Worm (Caenorhabditis elegans) whole organism, midembryonic: ENCODE results near the gene nhr-91.

Experiments
- T22C8.4 ChIP-seq: fragments of 200-800 bp; sonication (Bioruptor generic); IDR thresholded peaks from 2 replicates; pipeline ENCODE4 v1.3.6; 2022; ENCODE audit warnings: missing genetic modification characterization, missing compliant biosample characterization
- cog-1 ChIP-seq: sonication (generic microtip); optimal IDR thresholded peaks from 2 replicates; lab custom pipeline; 2016; ENCODE audit warnings: missing genetic modification characterization, missing compliant biosample characterization
- flt-1 ChIP-seq: fragments of 200-800 bp; sonication (Bioruptor generic); IDR thresholded peaks from 2 replicates; pipeline ENCODE4 v1.3.6; 2022; ENCODE audit warnings: missing genetic modification characterization, missing compliant biosample characterization
- klf-2 ChIP-seq: fragments of 200-800 bp; sonication (Bioruptor generic); conservative IDR thresholded peaks from 2 replicates; pipeline ENCODE4 v1.3.6; 2022; ENCODE audit warnings: missing genetic modification reagents, missing genetic modification characterization, missing compliant biosample characterization
- med-1 ChIP-seq: sonication (generic microtip); optimal IDR thresholded peaks from 2 replicates; lab custom pipeline; 2017; ENCODE audit warnings: missing genetic modification characterization, mild to moderate bottlenecking, missing compliant biosample characterization, antibody characterized with exemption, missing genetic modification reagents; ENCODE audit not compliant: insufficient read depth
- ref-1 ChIP-seq: fragments of 200-800 bp; sonication (Bioruptor generic); conservative IDR thresholded peaks from 2 replicates; pipeline ENCODE4 v1.3.6; 2022; ENCODE audit warnings: missing genetic modification reagents, missing genetic modification characterization, missing compliant biosample characterization
- tab-1 ChIP-seq: fragments of 200-800 bp; sonication (Bioruptor generic); IDR thresholded peaks from 2 replicates; pipeline ENCODE4 v1.3.6; 2022; ENCODE audit warnings: missing genetic modification characterization, missing compliant biosample characterization
- ztf-23 ChIP-seq: fragments of 200-800 bp; sonication (Bioruptor generic); IDR thresholded peaks from 2 replicates; pipeline ENCODE4 v1.3.6; 2022; ENCODE audit warnings: missing genetic modification reagents, missing genetic modification characterization, missing compliant biosample characterization
- ztf-29 ChIP-seq: fragments of 200-800 bp; sonication (Bioruptor generic); IDR thresholded peaks from 2 replicates; pipeline ENCODE4 v1.3.6; 2022; ENCODE audit warnings: missing genetic modification reagents, missing genetic modification characterization, missing compliant biosample characterization

The nhr-91 gene

DNA sequence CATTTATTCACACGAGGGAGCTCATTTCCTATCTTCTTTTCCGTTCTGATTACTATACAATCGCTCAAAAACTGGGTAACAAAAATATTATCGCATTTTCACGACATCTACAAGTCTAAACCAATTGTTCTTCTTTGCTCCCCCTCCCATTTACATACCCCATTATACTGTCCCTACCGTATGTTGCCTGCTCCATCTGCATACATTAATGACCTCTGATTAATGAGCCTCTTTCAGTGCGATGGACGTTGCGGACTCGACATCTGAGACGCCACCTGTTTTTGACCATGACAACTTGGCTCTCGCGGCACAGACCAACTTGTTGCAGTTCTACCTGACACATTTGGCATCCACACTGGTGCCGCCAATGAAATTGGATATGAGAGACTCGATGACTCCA lies at the start of gene nhr-91:
Gene nhr-91, plus strand, starts transcription at position 232 of the 400 bp plus-strand sequence.
- no peak for TF ChIP-seq klf-2
- TF ChIP-seq T22C8.4 (GFP tag; lab: Robert Waterston, UW), result no peak
- TF ChIP-seq flt-1 (GFP tag; lab: Robert Waterston, UW), result no peak
- no peak for TF ChIP-seq cog-1
- TF ChIP-seq ztf-29 (GFP tag; lab: Robert Waterston, UW), result no peak
- TF ChIP-seq ztf-23 (GFP tag; lab: Robert Waterston, UW), result no peak
- TF ChIP-seq med-1, result no peak
- no peak for TF ChIP-seq ref-1
- no peak for TF ChIP-seq tab-1

DNA sequence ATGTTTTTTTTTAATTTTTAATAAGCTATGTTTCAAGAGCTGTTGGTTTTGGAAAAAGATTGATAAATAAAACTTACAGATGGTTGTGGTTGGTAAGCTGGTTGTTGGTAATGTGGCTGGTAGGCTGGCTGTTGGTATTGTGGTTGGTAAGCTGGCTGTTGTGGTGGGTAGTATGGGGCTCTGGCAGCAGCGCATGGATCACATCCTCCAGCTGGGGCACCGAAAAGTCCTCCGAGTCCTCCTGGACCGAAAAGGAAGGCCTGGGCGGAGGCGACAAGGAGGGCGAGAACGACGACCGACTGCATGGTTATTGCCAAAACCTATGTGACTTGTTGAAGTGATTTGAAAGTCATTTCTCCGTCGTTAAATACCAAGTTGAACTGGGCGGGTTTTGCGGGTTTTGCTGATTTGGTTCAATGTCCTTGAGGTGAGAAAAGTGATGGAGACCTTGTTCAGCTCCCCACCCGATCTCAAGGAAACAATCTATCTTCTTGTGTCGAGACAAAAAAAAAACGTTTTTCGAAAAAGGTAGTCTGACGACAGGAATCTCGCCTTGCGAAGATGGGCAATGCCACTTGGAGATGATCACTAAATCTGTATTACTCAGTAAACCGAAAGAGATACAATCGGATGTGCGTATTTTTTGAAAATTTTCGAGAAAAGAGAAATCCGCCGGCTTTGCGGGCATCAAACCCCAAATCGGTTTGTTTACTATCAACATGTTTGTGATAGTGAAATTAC lies 49.1 kb upstream of the nhr-91 start, which contains the start of gene F46F2.3:
Gene F46F2.3, minus strand, starts transcription at position 341 of the 741 bp plus-strand sequence.
- TF ChIP-seq flt-1 (GFP tag; lab: Robert Waterston, UW), result no peak
- no peak for TF ChIP-seq klf-2
- TF ChIP-seq ref-1, result no peak
- no peak for TF ChIP-seq ztf-29 (GFP tag; lab: Robert Waterston, UW)
- TF ChIP-seq med-1, result no peak
- TF ChIP-seq T22C8.4 (GFP tag; lab: Robert Waterston, UW), result no peak

DNA sequence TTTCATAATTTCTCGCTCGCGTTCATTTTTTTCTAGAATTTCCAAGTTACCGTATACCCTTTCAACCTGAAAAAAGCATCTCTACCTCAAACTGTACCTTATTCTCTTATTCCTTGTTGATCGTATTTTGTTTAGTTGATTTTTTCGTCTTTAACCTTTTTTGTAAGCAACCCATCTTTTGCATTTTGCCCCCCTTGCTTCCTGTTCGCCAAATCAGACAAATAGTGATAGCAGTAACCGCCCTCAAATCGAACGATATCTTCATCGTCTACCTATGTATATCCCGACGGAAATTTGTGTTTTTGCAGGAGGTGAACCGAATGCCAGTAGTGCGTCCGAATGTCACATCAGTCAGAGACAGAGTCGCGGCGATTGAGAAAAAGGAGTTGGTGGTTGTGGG lies 46.7 kb upstream of the nhr-91 start, which contains the start of gene F46F2.5:
Gene F46F2.5, plus strand, starts transcription at position 301 of the 400 bp plus-strand sequence.
- TF ChIP-seq klf-2 (no peak), ref-1 (no peak), cog-1 (no peak), ztf-23 (GFP tag; lab: Robert Waterston, UW) (no peak), flt-1 (GFP tag; lab: Robert Waterston, UW) (no peak), med-1 (no peak), T22C8.4 (GFP tag; lab: Robert Waterston, UW) (no peak), tab-1 (no peak), ztf-29 (GFP tag; lab: Robert Waterston, UW) (no peak)

DNA sequence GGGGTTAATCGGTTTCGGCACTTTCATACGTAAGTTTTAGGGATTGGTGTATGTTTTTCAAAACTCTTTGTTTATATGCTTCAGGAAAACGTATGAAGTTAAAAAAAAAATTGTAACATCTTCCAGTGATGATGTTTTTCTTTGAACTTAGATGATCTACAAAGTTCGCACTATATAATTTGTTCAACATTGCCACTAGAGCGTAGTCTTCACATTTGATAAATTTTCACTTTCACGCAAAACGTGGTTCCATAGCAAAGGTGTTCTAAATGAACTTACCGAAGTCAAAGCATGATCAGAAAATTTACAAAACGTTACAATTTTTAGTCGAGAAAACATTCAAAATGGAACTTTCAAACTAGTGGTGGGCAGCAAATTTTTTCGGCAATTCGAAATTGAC lies 46.3 kb upstream of the nhr-91 start:
- TF ChIP-seq ztf-23 (GFP tag; lab: Robert Waterston, UW), result no peak
- no peak for TF ChIP-seq klf-2
- no peak for TF ChIP-seq med-1
- no peak for TF ChIP-seq tab-1

DNA sequence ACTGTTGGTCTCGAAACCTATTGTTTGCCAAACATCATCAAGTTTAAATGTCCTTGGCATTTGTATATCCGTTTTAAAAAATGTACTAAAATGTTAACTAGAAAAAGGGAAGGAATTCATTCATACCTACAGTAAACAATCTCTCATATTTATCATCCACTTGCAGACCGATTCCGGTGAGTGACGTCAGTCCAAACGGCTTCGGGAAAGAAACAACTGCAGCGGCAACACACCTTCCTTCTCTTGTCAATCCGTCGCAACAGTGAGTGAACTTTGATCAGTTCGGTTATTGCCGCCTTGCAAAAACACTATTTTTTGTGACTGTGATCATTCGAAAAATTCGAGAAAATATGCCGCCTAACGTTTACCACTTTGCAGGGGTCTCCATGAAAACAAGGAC lies 45.0 kb upstream of the nhr-91 start:
- TF ChIP-seq tab-1 (no peak), ztf-29 (GFP tag; lab: Robert Waterston, UW) (no peak), ref-1 (no peak), cog-1 (no peak), med-1 (no peak), flt-1 (GFP tag; lab: Robert Waterston, UW) (no peak), klf-2 (no peak), ztf-23 (GFP tag; lab: Robert Waterston, UW) (no peak), T22C8.4 (GFP tag; lab: Robert Waterston, UW) (no peak)

DNA sequence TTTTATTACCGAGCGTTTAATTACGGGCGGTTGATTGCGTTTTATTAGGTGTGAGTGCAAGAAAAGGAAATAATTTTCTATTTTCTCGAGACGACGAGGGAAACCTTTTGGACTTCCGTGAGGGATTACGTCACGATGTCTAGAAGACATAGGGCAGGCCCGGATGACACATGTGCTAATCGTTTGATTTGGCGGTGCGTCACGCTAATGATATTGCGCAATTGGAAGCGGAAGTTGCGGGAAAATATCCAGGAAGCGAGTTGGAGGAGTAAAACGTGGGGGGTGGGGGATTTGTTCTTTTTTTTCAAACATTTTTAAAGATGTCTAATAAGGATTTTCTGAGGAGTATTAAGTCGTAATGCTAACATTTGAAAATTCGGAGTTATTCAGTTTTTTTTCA lies 44.6 kb upstream of the nhr-91 start:
- TF ChIP-seq med-1, result no peak
- TF ChIP-seq ref-1, result no peak
- TF ChIP-seq cog-1, result no peak
- TF ChIP-seq flt-1 (GFP tag; lab: Robert Waterston, UW), result no peak
- TF ChIP-seq tab-1, result no peak
- no peak for TF ChIP-seq T22C8.4 (GFP tag; lab: Robert Waterston, UW)
- no peak for TF ChIP-seq klf-2
- no peak for TF ChIP-seq ztf-23 (GFP tag; lab: Robert Waterston, UW)
- TF ChIP-seq ztf-29 (GFP tag; lab: Robert Waterston, UW), result no peak

DNA sequence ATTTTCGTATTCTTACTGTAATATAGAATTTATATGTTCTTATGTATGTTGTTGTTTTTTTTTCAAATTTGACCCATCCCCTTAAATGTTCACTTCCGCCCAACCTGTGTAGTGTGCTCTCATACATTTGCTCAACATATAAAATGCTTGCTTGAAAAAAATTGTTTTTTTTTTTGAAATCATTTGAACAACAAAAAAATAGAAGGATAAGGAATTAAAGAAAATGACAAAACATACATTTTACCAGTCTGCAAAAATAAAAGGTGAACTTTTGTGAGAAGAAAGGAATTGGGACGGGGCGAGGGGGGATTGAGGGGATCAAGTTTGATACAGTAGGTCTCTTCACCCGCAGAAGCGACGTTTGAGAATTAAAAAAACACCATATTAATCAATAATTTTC lies 40.7 kb upstream of the nhr-91 start:
- TF ChIP-seq T22C8.4 (GFP tag; lab: Robert Waterston, UW) (no peak), ztf-23 (GFP tag; lab: Robert Waterston, UW) (no peak), med-1 (no peak), tab-1 (no peak), ref-1 (no peak), klf-2 (no peak), flt-1 (GFP tag; lab: Robert Waterston, UW) (no peak)

DNA sequence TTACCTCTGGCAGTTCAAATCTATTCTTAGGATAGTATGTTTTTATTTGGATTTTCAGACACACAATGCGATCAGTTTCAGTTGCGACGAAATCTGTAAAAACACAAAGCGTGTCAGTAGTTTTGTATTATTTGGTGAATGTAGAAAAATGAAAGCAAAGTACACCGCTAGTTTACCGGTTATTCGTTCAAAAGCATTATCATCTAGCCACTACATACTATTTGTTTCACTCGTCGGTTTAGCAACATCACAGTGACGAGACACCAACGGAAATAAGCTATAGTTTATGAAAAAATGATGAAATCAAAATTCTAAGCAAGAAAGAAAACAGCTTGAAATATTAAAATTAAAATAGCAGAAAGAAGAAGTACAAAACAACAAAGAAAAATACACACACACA lies 38.5 kb upstream of the nhr-91 start:
- no peak for TF ChIP-seq T22C8.4 (GFP tag; lab: Robert Waterston, UW)
- TF ChIP-seq med-1, result no peak
- no peak for TF ChIP-seq flt-1 (GFP tag; lab: Robert Waterston, UW)
- no peak for TF ChIP-seq ztf-29 (GFP tag; lab: Robert Waterston, UW)
- no peak for TF ChIP-seq klf-2
- no peak for TF ChIP-seq ztf-23 (GFP tag; lab: Robert Waterston, UW)
- no peak for TF ChIP-seq cog-1
- TF ChIP-seq tab-1, result no peak
- no peak for TF ChIP-seq ref-1

DNA sequence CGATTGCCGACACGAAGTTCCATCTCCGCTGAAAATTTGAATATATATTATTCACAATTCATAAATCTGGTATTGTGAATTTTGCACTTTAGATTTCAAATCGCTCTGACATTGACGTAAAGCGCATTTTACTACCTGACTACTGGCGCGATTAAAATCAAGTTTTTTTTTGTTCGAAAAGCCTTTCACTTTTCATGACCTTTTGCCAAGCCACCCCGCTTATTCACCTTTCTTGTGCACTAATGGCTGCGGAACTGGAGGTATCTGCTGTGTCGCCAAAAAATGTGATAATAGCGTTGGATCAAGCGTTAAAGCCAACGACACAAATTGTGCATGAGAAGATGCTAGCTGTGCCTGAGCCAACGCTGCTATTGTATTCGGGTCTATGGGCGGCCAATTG lies 36.2 kb upstream of the nhr-91 start:
- TF ChIP-seq ztf-29 (GFP tag; lab: Robert Waterston, UW) (no peak), ztf-23 (GFP tag; lab: Robert Waterston, UW) (no peak), T22C8.4 (GFP tag; lab: Robert Waterston, UW) (no peak), klf-2 (no peak)

DNA sequence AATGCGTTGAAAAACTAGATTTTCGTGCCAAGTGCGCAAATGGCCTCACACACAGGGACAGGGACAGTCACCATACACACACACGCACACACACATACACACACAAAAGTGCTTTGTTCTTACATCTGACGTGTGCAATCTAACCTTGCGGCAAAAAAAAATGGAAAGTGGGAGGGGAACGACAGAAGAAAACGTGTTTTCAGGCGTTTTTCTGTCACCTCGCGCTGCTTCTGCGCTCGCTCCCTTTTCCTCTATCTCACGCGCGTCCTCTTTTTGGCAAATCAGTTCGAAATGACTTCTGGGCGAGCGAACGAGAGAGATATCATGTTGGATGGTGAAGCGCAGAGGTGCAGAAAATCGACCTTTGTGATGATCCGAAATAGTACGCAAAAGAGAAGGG lies 35.1 kb upstream of the nhr-91 start:
- TF ChIP-seq cog-1 (no peak), ztf-23 (GFP tag; lab: Robert Waterston, UW) (0 out of 2 replicates have a peak, but pooled peaks have one; percentile 49)
